Worm (Caenorhabditis elegans) whole organism, L2 larva: ENCODE measurements around the gene Y57G11C.51.

ENCODE experiments used
- R02D3.7 ChIP-seq: fragments of 150-350 bp; optimal IDR thresholded peaks from 2 replicates; lab custom pipeline; 2014; ENCODE audit warnings: missing biosample characterization, missing genetic modification characterization
- Y55F3AM.14 ChIP-seq: fragments of 200-800 bp; sonication (Bioruptor generic); optimal IDR thresholded peaks from 2 replicates; lab custom pipeline; 2018; ENCODE audit warnings: mild to moderate bottlenecking, missing genetic modification characterization, missing compliant biosample characterization
- ZK546.5 ChIP-seq: sonication (generic microtip); optimal IDR thresholded peaks from 2 replicates; lab custom pipeline; 2017; ENCODE audit warnings: missing biosample characterization, missing genetic modification characterization
- aly-2 ChIP-seq: fragments of 150-350 bp; optimal IDR thresholded peaks from 2 replicates; lab custom pipeline; 2014; ENCODE audit warnings: missing biosample characterization, missing genetic modification characterization
- ama-1 ChIP-seq: fragments of 150-350 bp; optimal IDR thresholded peaks from 2 replicates; lab custom pipeline; 2018; ENCODE audit warnings: inconsistent platforms
- ceh-16 ChIP-seq: fragments of 150-350 bp; optimal IDR thresholded peaks from 2 replicates; lab custom pipeline; 2014; ENCODE audit warnings: missing biosample characterization, missing genetic modification characterization
- elt-1 ChIP-seq: fragments of 150-350 bp; optimal IDR thresholded peaks from 2 replicates; lab custom pipeline; 2014; ENCODE audit warnings: missing biosample characterization, missing genetic modification characterization
- fos-1 ChIP-seq: fragments of 150-350 bp; optimal IDR thresholded peaks from 2 replicates; lab custom pipeline; 2014; ENCODE audit warnings: missing biosample characterization, missing genetic modification characterization
- gmeb-1 ChIP-seq: fragments of 150-350 bp; optimal IDR thresholded peaks from 2 replicates; lab custom pipeline; 2014; ENCODE audit warnings: missing biosample characterization, missing genetic modification characterization
- lin-11 ChIP-seq: fragments of 150-350 bp; sonication (generic microtip); optimal IDR thresholded peaks from 2 replicates; lab custom pipeline; 2014; ENCODE audit warnings: missing biosample characterization, missing genetic modification characterization, inconsistent platforms, mixed read lengths
- lin-13 ChIP-seq: fragments of 150-350 bp; optimal IDR thresholded peaks from 2 replicates; lab custom pipeline; 2014; ENCODE audit warnings: missing biosample characterization, missing genetic modification reagents, missing genetic modification characterization
- lsy-2 ChIP-seq, 2 experiments: fragments of 150-350 bp in 1 of 2; sonication (generic microtip) in 1 of 2; optimal IDR thresholded peaks; 2 replicates each; lab custom pipeline; 2014 to 2017; ENCODE audit warnings: missing biosample characterization in 2 of 2, missing genetic modification characterization in 2 of 2
- mab-5 ChIP-seq: fragments of 150-350 bp; optimal IDR thresholded peaks from 2 replicates; lab custom pipeline; 2014; ENCODE audit warnings: missing biosample characterization, missing genetic modification characterization
- mbf-1 ChIP-seq: sonication (generic microtip); optimal IDR thresholded peaks from 2 replicates; lab custom pipeline; 2017; ENCODE audit warnings: missing biosample characterization, missing genetic modification characterization
- mdl-1 ChIP-seq, 2 experiments: fragments of 150-350 bp in 1 of 2; sonication (generic microtip) in 1 of 2; optimal IDR thresholded peaks; 2 replicates each; lab custom pipeline; 2017; ENCODE audit warnings: missing biosample characterization in 2 of 2, missing genetic modification characterization in 2 of 2
- nhr-10 ChIP-seq: sonication (generic microtip); optimal IDR thresholded peaks from 2 replicates; lab custom pipeline; 2017; ENCODE audit warnings: missing biosample characterization, missing genetic modification characterization
- nhr-11 ChIP-seq: fragments of 150-350 bp; optimal IDR thresholded peaks from 2 replicates; lab custom pipeline; 2014; ENCODE audit warnings: missing biosample characterization, missing genetic modification characterization
- nhr-12 ChIP-seq: fragments of 150-350 bp; optimal IDR thresholded peaks from 2 replicates; lab custom pipeline; 2014; ENCODE audit warnings: missing biosample characterization, missing genetic modification characterization
- nhr-129 ChIP-seq: fragments of 150-350 bp; optimal IDR thresholded peaks from 2 replicates; lab custom pipeline; 2014; ENCODE audit warnings: missing biosample characterization, missing genetic modification characterization
- nhr-21 ChIP-seq: fragments of 150-350 bp; optimal IDR thresholded peaks from 2 replicates; lab custom pipeline; 2014; ENCODE audit warnings: missing biosample characterization, missing genetic modification characterization
- nhr-23 ChIP-seq: fragments of 150-350 bp; optimal IDR thresholded peaks from 2 replicates; lab custom pipeline; 2014; ENCODE audit warnings: missing biosample characterization, missing genetic modification reagents, missing genetic modification characterization
- nhr-25 ChIP-seq: fragments of 150-350 bp; sonication (generic microtip); optimal IDR thresholded peaks from 3 replicates; lab custom pipeline; 2014; ENCODE audit warnings: missing biosample characterization, missing genetic modification characterization
- nhr-6 ChIP-seq: fragments of 150-350 bp; optimal IDR thresholded peaks from 2 replicates; lab custom pipeline; 2014; ENCODE audit warnings: missing biosample characterization, missing genetic modification characterization
- nhr-77 ChIP-seq: fragments of 150-350 bp; optimal IDR thresholded peaks from 2 replicates; lab custom pipeline; 2014; ENCODE audit warnings: missing biosample characterization, missing genetic modification characterization
- peb-1 ChIP-seq: fragments of 150-350 bp; optimal IDR thresholded peaks from 2 replicates; lab custom pipeline; 2014; ENCODE audit warnings: missing biosample characterization, missing genetic modification characterization
- sem-4 ChIP-seq: fragments of 150-350 bp; optimal IDR thresholded peaks from 2 replicates; lab custom pipeline; 2014; ENCODE audit warnings: missing biosample characterization, missing genetic modification reagents, missing genetic modification characterization
- sma-9 ChIP-seq, 2 experiments: fragments of 150-350 bp in 1 of 2; sonication (generic microtip) in 1 of 2; optimal IDR thresholded peaks; 2 replicates each; lab custom pipeline; 2014 to 2016; ENCODE audit warnings: missing genetic modification characterization in 2 of 2, mild to moderate bottlenecking in 1 of 2, missing biosample characterization in 1 of 2, missing compliant biosample characterization in 1 of 2, missing genetic modification reagents in 1 of 2, moderate library complexity in 1 of 2
- snpc-4 ChIP-seq: fragments of 150-350 bp; optimal IDR thresholded peaks from 2 replicates; lab custom pipeline; 2014; ENCODE audit warnings: missing biosample characterization, missing genetic modification characterization
- unc-39 ChIP-seq: fragments of 150-350 bp; optimal IDR thresholded peaks from 2 replicates; lab custom pipeline; 2014; ENCODE audit warnings: missing biosample characterization, missing genetic modification characterization
- unc-55 ChIP-seq: fragments of 150-350 bp; sonication (generic microtip); optimal IDR thresholded peaks from 3 replicates; lab custom pipeline; 2014; ENCODE audit warnings: missing biosample characterization, missing genetic modification reagents, missing genetic modification characterization
- unc-62 ChIP-seq: fragments of 150-350 bp; optimal IDR thresholded peaks from 2 replicates; lab custom pipeline; 2014; ENCODE audit warnings: missing biosample characterization, missing genetic modification reagents, missing genetic modification characterization
- zag-1 ChIP-seq: fragments of 150-350 bp; optimal IDR thresholded peaks from 2 replicates; lab custom pipeline; 2014; ENCODE audit warnings: missing biosample characterization, missing genetic modification characterization
- ztf-1 ChIP-seq: fragments of 200-800 bp; sonication (Bioruptor generic); conservative IDR thresholded peaks from 2 replicates; pipeline ENCODE4 v1.3.6; 2022; ENCODE audit warnings: missing genetic modification characterization, missing compliant biosample characterization
- ztf-4 ChIP-seq: fragments of 150-350 bp; optimal IDR thresholded peaks from 2 replicates; lab custom pipeline; 2014; ENCODE audit warnings: missing biosample characterization, missing genetic modification characterization

Y57G11C.51 gene

ce11 chrIV:14786374-14787136 lies 12.2 kb upstream of the Y57G11C.51 start, which contains the start of gene melo-1 (continued):
- peak; percentile 22 for TF ChIP-seq nhr-129 (tag; lab: Kevin White, UChicago)
- no peak for TF ChIP-seq nhr-12 (tag; lab: Kevin White, UChicago)
- TF ChIP-seq, all 48 proteins: peak for 16

DNA sequence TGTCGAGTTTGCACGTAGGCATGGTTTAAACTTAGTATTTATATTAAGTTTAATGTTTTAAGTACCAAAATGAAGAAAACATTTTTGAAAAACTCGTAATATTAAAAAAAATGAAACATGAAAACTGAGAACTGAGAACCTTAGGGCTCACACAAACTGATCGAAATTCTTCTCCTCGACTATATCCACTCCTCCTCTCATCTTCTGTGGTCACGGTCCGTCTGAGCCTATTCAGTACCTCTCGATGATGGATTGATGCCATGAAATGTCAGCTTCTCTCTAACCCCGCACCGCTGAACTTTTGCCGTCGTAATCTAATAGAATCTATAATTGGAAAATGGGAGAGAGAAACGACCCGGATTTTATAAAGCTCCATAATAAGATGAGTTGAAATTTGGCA lies 10.1 kb upstream of the Y57G11C.51 start, which contains the start of gene nlp-56:
TSS of gene nlp-56 (minus strand) at position 257 of the 400 bp plus-strand sequence.
- TF ChIP-seq ceh-16 (tag; lab: Kevin White, UChicago) (no peak), zag-1 (tag; lab: Kevin White, UChicago) (no peak), ZK546.5 (tag; lab: Kevin White, UChicago) (no peak), peb-1 (tag; lab: Kevin White, UChicago) (no peak), mab-5 (no peak), sma-9 (GFP tag; optimal IDR thresholded peaks at IDR 0.05; lab: Kevin White, UChicago) (no peak), sma-9 (tag; optimal IDR thresholded peaks at IDR 0.05; lab: Kevin White, UChicago) (no peak), aly-2 (no peak), ama-1 (lab: Kevin White, UChicago) (no peak), ztf-1 (GFP tag; lab: Robert Waterston, UW) (no peak), nhr-23 (tag; lab: Kevin White, UChicago) (no peak), ztf-4 (no peak), mdl-1 (tag; optimal IDR thresholded peaks at IDR 0.05; lab: Kevin White, UChicago) (no peak), nhr-10 (tag; lab: Kevin White, UChicago) (no peak), nhr-77 (no peak)
- TF ChIP-seq, all 48 proteins: peak for 0

DNA sequence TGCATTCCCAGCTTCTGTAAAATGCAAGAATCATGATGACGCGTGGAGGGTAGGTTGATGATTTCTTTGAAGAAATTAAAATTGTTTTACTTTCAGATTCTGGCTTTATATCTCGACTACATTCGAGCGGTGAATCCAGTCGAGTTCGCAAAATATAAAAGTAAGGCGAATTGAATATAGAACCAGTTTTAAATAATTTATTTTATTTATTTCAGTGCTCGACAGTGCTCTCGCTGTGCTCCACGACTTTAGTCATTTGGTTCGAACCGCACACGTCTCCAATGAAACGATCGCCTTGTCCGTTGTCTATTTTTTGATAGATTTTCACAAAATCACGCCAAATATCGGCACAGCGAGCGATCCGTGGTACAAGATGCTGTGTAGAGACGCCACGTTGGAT lies 7.9 kb upstream of the Y57G11C.51 start, which contains the start of gene Y57G11C.1130:
TSS of gene Y57G11C.1130 (plus strand) at position 301 of the 400 bp plus-strand sequence.
- no peak for TF ChIP-seq ceh-16 (tag; lab: Kevin White, UChicago)
- no peak for TF ChIP-seq ztf-4
- no peak for TF ChIP-seq aly-2
- no peak for TF ChIP-seq mab-5
- TF ChIP-seq zag-1 (tag; lab: Kevin White, UChicago) = no peak
- no peak for TF ChIP-seq peb-1 (tag; lab: Kevin White, UChicago)
- no peak for TF ChIP-seq lsy-2 (tag; optimal IDR thresholded peaks at IDR 0.05; lab: Kevin White, UChicago)

ce11 chrIV:14781537-14781936 lies 7.2 kb upstream of the Y57G11C.51 start, which contains the start of gene Y57G11C.8:
Gene Y57G11C.8, plus strand, starts transcription at chrIV:14781837.
- TF ChIP-seq mbf-1 = no peak
- TF ChIP-seq unc-62 (GFP tag; lab: Kevin White, UChicago) = no peak
- no peak for TF ChIP-seq gmeb-1

ce11 chrIV:14773280-14774071 lies 878 bp downstream of the Y57G11C.51 start, which contains the start of gene Y57G11C.36:
Gene Y57G11C.36, minus strand, starts transcription at chrIV:14773781.
- no peak for TF ChIP-seq sem-4 (tag; lab: Kevin White, UChicago)
- no peak for TF ChIP-seq nhr-25 (tag; lab: Kevin White, UChicago)
- TF ChIP-seq mbf-1 = no peak

DNA sequence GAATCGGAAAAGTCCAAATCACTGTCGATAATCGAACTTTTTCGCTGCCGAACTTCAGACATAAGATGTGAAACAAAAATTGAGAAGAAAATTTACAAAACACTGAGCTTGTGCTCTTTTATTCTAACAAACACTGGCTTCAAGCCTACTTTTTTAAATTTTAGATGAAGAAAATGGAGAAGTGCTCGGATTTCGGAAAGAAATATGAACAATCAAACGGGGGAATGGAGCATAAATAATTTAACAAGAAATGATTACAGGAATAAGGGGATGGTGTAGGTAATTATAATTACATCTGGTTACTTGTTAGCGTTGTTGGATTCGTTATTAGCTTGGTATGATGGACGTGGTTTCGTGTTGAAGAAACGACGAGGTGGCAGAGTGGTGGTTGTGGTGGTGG lies 3.0 kb downstream of the Y57G11C.51 start, which contains the start of gene degl-1:
TSS of gene degl-1 (minus strand) at position 101 of the 400 bp plus-strand sequence.
- no peak for TF ChIP-seq unc-39 (tag; lab: Kevin White, UChicago)
- TF ChIP-seq unc-62 (GFP tag; lab: Kevin White, UChicago) = no peak
- TF ChIP-seq lsy-2 (tag; optimal IDR thresholded peaks at IDR 0.05; lab: Kevin White, UChicago) = no peak
- TF ChIP-seq peb-1 (tag; lab: Kevin White, UChicago) = no peak
- no peak for TF ChIP-seq mab-5
- TF ChIP-seq lin-13 (GFP tag; lab: Kevin White, UChicago) = no peak
- TF ChIP-seq nhr-11 (tag; lab: Kevin White, UChicago) = no peak
- no peak for TF ChIP-seq ZK546.5 (tag; lab: Kevin White, UChicago)
- no peak for TF ChIP-seq sma-9 (GFP tag; optimal IDR thresholded peaks at IDR 0.05; lab: Kevin White, UChicago)
- no peak for TF ChIP-seq sma-9 (tag; optimal IDR thresholded peaks at IDR 0.05; lab: Kevin White, UChicago)
- TF ChIP-seq fos-1 (tag; lab: Kevin White, UChicago) = no peak
- TF ChIP-seq lin-11 = no peak
- no peak for TF ChIP-seq Y55F3AM.14 (GFP tag; lab: Kevin White, UChicago)
- TF ChIP-seq mdl-1 (tag; optimal IDR thresholded peaks at IDR 0.05; lab: Kevin White, UChicago) = no peak
- no peak for TF ChIP-seq snpc-4
- TF ChIP-seq nhr-21 (tag; lab: Kevin White, UChicago) = no peak
- no peak for TF ChIP-seq R02D3.7
- no peak for TF ChIP-seq unc-55 (GFP tag; lab: Kevin White, UChicago)
- no peak for TF ChIP-seq gmeb-1
- no peak for TF ChIP-seq elt-1
- TF ChIP-seq nhr-6 (tag; lab: Kevin White, UChicago) = no peak
- TF ChIP-seq, all 48 proteins: peak for 0
